Fruit fly (Drosophila melanogaster) whole organism, wandering third instar larva: Measurements from ENCODE around the gene betaCOP.

Source experiments
- Abd-B ChIP-seq: fragments of >200 bp; optimal IDR thresholded peaks from 2 replicates; lab custom pipeline; 2017; ENCODE audit warnings: missing biosample characterization, missing genetic modification characterization
- CG9705 ChIP-seq: fragments of 200-800 bp; sonication (Bioruptor generic); optimal IDR thresholded peaks from 2 replicates; lab custom pipeline; 2018; ENCODE audit warnings: missing biosample characterization, mild to moderate bottlenecking, missing genetic modification characterization
- Dfd ChIP-seq: fragments of >200 bp; optimal IDR thresholded peaks from 2 replicates; lab custom pipeline; 2017; ENCODE audit warnings: missing biosample characterization, missing genetic modification characterization
- GATAd ChIP-seq: sonication (Bioruptor generic); optimal IDR thresholded peaks from 2 replicates; lab custom pipeline; 2016; ENCODE audit warnings: missing biosample characterization, missing genetic modification characterization
- HLH106 ChIP-seq: fragments of 200-800 bp; optimal IDR thresholded peaks from 3 replicates; lab custom pipeline; 2019; ENCODE audit warnings: missing biosample characterization, mild to moderate bottlenecking, missing genetic modification characterization, moderate library complexity
- Hnf4 ChIP-seq: fragments of 200-800 bp; sonication (Bioruptor generic); optimal IDR thresholded peaks from 2 replicates; lab custom pipeline; 2016; ENCODE audit warnings: missing biosample characterization, mild to moderate bottlenecking, missing genetic modification characterization
- Mio ChIP-seq: sonication (Bioruptor generic); optimal IDR thresholded peaks from 2 replicates; lab custom pipeline; 2016; ENCODE audit warnings: missing biosample characterization, missing genetic modification characterization
- Myc ChIP-seq: fragments of >200 bp; optimal IDR thresholded peaks from 2 replicates; lab custom pipeline; 2017
- N ChIP-seq: fragments of >200 bp; optimal IDR thresholded peaks from 2 replicates; lab custom pipeline; 2018; ENCODE audit warnings: missing biosample characterization, missing external identifiers, missing genetic modification characterization
- Rel ChIP-seq, 2 experiments: fragments of 200-800 bp; sonication (Bioruptor generic) in 1 of 2; optimal IDR thresholded peaks; 2 replicates in 1 of 2; 3 replicates in 1 of 2; lab custom pipeline; 2016 to 2019; ENCODE audit warnings: mild to moderate bottlenecking in 2 of 2, missing biosample characterization in 2 of 2, missing genetic modification characterization in 2 of 2, moderate library complexity in 1 of 2
- Vsx2 ChIP-seq: fragments of 200-300, 225-300 bp; sonication (Bioruptor generic); optimal IDR thresholded peaks from 2 replicates; lab custom pipeline; 2018; ENCODE audit warnings: missing biosample characterization, missing genetic modification characterization; ENCODE audit not compliant: partially characterized antibody
- br ChIP-seq: fragments of 200-800 bp; sonication (Bioruptor generic); optimal IDR thresholded peaks from 2 replicates; lab custom pipeline; 2016; ENCODE audit warnings: missing biosample characterization, missing genetic modification characterization
- dl ChIP-seq, 2 experiments: fragments of 175-275, 200-275 bp in 1 of 2; fragments of 200-275 bp in 1 of 2; sonication (Bioruptor generic); optimal IDR thresholded peaks; lab custom pipeline; 2018; ENCODE audit warnings: mild to moderate bottlenecking in 2 of 2, missing biosample characterization in 2 of 2, missing genetic modification characterization in 2 of 2, moderate library complexity in 2 of 2; ENCODE audit not compliant: partially characterized antibody in 2 of 2, insufficient read depth in 1 of 2
- dmrt93B ChIP-seq: fragments of 200-800 bp; sonication (Bioruptor generic); optimal IDR thresholded peaks from 2 replicates; lab custom pipeline; 2018; ENCODE audit warnings: missing biosample characterization, mild to moderate bottlenecking, missing genetic modification characterization
- dsf ChIP-seq: sonication (Bioruptor generic); optimal IDR thresholded peaks from 2 replicates; lab custom pipeline; 2016; ENCODE audit warnings: missing biosample characterization, missing genetic modification characterization, borderline replicate concordance
- ey ChIP-seq: fragments of 200-800 bp; sonication (Bioruptor generic); optimal IDR thresholded peaks from 2 replicates; lab custom pipeline; 2016; ENCODE audit warnings: missing biosample characterization, missing genetic modification characterization
- foxo ChIP-seq, 2 experiments: fragments of 200-800 bp; sonication (Bioruptor generic); optimal IDR thresholded peaks; 2 replicates in 1 of 2; 3 replicates in 1 of 2; lab custom pipeline; 2016 to 2017; ENCODE audit warnings: missing biosample characterization in 2 of 2, missing genetic modification characterization in 2 of 2
- fru ChIP-seq: fragments of 200-800 bp; sonication (Bioruptor generic); optimal IDR thresholded peaks from 3 replicates; lab custom pipeline; 2016; ENCODE audit warnings: missing biosample characterization, mild to moderate bottlenecking, missing genetic modification characterization
- h ChIP-seq: fragments of 200-800 bp; sonication (Bioruptor generic); optimal IDR thresholded peaks from 3 replicates; lab custom pipeline; 2016; ENCODE audit warnings: missing biosample characterization, mild to moderate bottlenecking, missing genetic modification characterization
- jim ChIP-seq: fragments of 175-275, 200-325 bp; sonication (Bioruptor generic); optimal IDR thresholded peaks from 2 replicates; lab custom pipeline; 2016; ENCODE audit warnings: missing biosample characterization, mild to moderate bottlenecking, missing genetic modification characterization
- lola ChIP-seq: fragments of >200 bp; optimal IDR thresholded peaks from 2 replicates; lab custom pipeline; 2017; ENCODE audit warnings: missing biosample characterization, missing genetic modification characterization
- pan ChIP-seq: fragments of >200 bp; optimal IDR thresholded peaks from 2 replicates; lab custom pipeline; 2017
- psq ChIP-seq: fragments of 200-800 bp; sonication (Bioruptor generic); optimal IDR thresholded peaks from 3 replicates; lab custom pipeline; 2017; ENCODE audit warnings: missing biosample characterization, mild to moderate bottlenecking, missing genetic modification characterization, moderate library complexity
- rgr ChIP-seq: fragments of 200-800 bp; sonication (Bioruptor generic); optimal IDR thresholded peaks from 3 replicates; lab custom pipeline; 2016; ENCODE audit warnings: missing biosample characterization, mild to moderate bottlenecking, missing genetic modification characterization
- sv ChIP-seq: fragments of 200-800 bp; sonication (Bioruptor generic); optimal IDR thresholded peaks from 3 replicates; lab custom pipeline; 2016; ENCODE audit warnings: missing biosample characterization, missing genetic modification characterization
- tai ChIP-seq: sonication (Bioruptor generic); optimal IDR thresholded peaks from 2 replicates; lab custom pipeline; 2016; ENCODE audit warnings: missing biosample characterization, missing genetic modification characterization
- usp ChIP-seq: fragments of >200 bp; optimal IDR thresholded peaks from 2 replicates; lab custom pipeline; 2017; ENCODE audit warnings: missing biosample characterization, missing genetic modification characterization
- woc ChIP-seq: sonication (Bioruptor generic); optimal IDR thresholded peaks from 2 replicates; lab custom pipeline; 2016; ENCODE audit warnings: missing biosample characterization, mild to moderate bottlenecking, missing genetic modification characterization

Gene betaCOP

dm6 chrX:18358352-18358931 is 26.6 kb downstream of the betaCOP start, which contains the start of gene CG6106:
CG6106 (plus strand) TSS chrX:18358881.
- TF ChIP-seq Rel (GFP tag; optimal IDR thresholded peaks at IDR 0.05; lab: Kevin White, UChicago) (no peak), Rel (tag; optimal IDR thresholded peaks at IDR 0.05; lab: Kevin White, UChicago) (no peak), lola (GFP tag; lab: Kevin White, UChicago) (no peak), dmrt93B (GFP tag; lab: Kevin White, UChicago) (no peak), Myc (no peak), usp (GFP tag; lab: Kevin White, UChicago) (no peak), fru (GFP tag; lab: Kevin White, UChicago) (no peak), Hnf4 (GFP tag; lab: Kevin White, UChicago) (no peak), Dfd (GFP tag; lab: Kevin White, UChicago) (no peak), h (no peak), foxo (GFP tag; optimal IDR thresholded peaks at IDR 0.05; lab: Kevin White, UChicago) (no peak), Vsx2 (GFP tag; lab: Kevin White, UChicago) (no peak), woc (GFP tag; lab: Kevin White, UChicago) (no peak), jim (no peak), rgr (GFP tag; lab: Kevin White, UChicago) (no peak), br (GFP tag; lab: Kevin White, UChicago) (no peak), N (GFP tag; lab: Kevin White, UChicago) (no peak), dl (GFP tag; optimal IDR thresholded peaks at IDR 0.05; lab: Kevin White, UChicago; ENCODE audit: insufficient read depth in 1 of 2, partially characterized antibody in 2 of 2) (no peak), dsf (GFP tag; lab: Kevin White, UChicago) (no peak)

dm6 chrX:18357756-18358182 is 27.3 kb downstream of the betaCOP start:
- TF ChIP-seq Abd-B (GFP tag; lab: Kevin White, UChicago) = no peak
- peak; percentile 27 for TF ChIP-seq psq (GFP tag; lab: Kevin White, UChicago)

- TF ChIP-seq dmrt93B (GFP tag; lab: Kevin White, UChicago) = no peak
- no peak for TF ChIP-seq Myc
- no peak for TF ChIP-seq fru (GFP tag; lab: Kevin White, UChicago)
- TF ChIP-seq Dfd (GFP tag; lab: Kevin White, UChicago) = no peak
- TF ChIP-seq Vsx2 (GFP tag; lab: Kevin White, UChicago) = no peak
- TF ChIP-seq ey (GFP tag; lab: Kevin White, UChicago) = no peak
- TF ChIP-seq h = no peak
- no peak for TF ChIP-seq Abd-B (GFP tag; lab: Kevin White, UChicago)
- no peak for TF ChIP-seq CG9705 (GFP tag; lab: Kevin White, UChicago)
- TF ChIP-seq HLH106 (tag; lab: Kevin White, UChicago) = no peak
- no peak for TF ChIP-seq psq (GFP tag; lab: Kevin White, UChicago)
- TF ChIP-seq tai (GFP tag; lab: Kevin White, UChicago) = no peak
- TF ChIP-seq Rel (GFP tag; optimal IDR thresholded peaks at IDR 0.05; lab: Kevin White, UChicago) = no peak
- TF ChIP-seq Rel (tag; optimal IDR thresholded peaks at IDR 0.05; lab: Kevin White, UChicago) = no peak
- TF ChIP-seq Hnf4 (GFP tag; lab: Kevin White, UChicago) = no peak
- no peak for TF ChIP-seq Mio (GFP tag; lab: Kevin White, UChicago)
- no peak for TF ChIP-seq br (GFP tag; lab: Kevin White, UChicago)
- TF ChIP-seq pan (lab: Kevin White, UChicago) = no peak
These were observed 28.9 kb downstream of the betaCOP start, which contains the start of gene kairos for dm6 chrX:18356141-18356600. kairos (minus strand) TSS chrX:18356191.

- no peak for TF ChIP-seq ey (GFP tag; lab: Kevin White, UChicago)
- TF ChIP-seq Rel (GFP tag; optimal IDR thresholded peaks at IDR 0.05; lab: Kevin White, UChicago) = no peak
- no peak for TF ChIP-seq Rel (tag; optimal IDR thresholded peaks at IDR 0.05; lab: Kevin White, UChicago)
- no peak for TF ChIP-seq dsf (GFP tag; lab: Kevin White, UChicago)
- no peak for TF ChIP-seq usp (GFP tag; lab: Kevin White, UChicago)
- peak; percentile 92 for TF ChIP-seq Dfd (GFP tag; lab: Kevin White, UChicago)
These were observed 34.4 kb downstream of the betaCOP start for dm6 chrX:18350609-18351008.

dm6 chrX:18347641-18348040 is 37.4 kb downstream of the betaCOP start:
- TF ChIP-seq Vsx2 (GFP tag; lab: Kevin White, UChicago) (no peak), sv (GFP tag; lab: Kevin White, UChicago) (no peak), dl (GFP tag; optimal IDR thresholded peaks at IDR 0.05; lab: Kevin White, UChicago; ENCODE audit: insufficient read depth in 1 of 2, partially characterized antibody in 2 of 2) (no peak), GATAd (GFP tag; lab: Kevin White, UChicago) (no peak), fru (GFP tag; lab: Kevin White, UChicago) (no peak), lola (GFP tag; lab: Kevin White, UChicago) (no peak), psq (GFP tag; lab: Kevin White, UChicago) (no peak), br (GFP tag; lab: Kevin White, UChicago) (no peak), rgr (GFP tag; lab: Kevin White, UChicago) (no peak), HLH106 (tag; lab: Kevin White, UChicago) (no peak)
